Fruit fly (Drosophila melanogaster) whole organism, wandering third instar larva: ENCODE measurements around the gene CG13362.
A peak's percentile ranks its signal among the peaks of the same experiment; 100 is the strongest.

Experiments
- Abd-B ChIP-seq: fragments of >200 bp; optimal IDR thresholded peaks from 2 replicates; lab custom pipeline; 2017; ENCODE audit warnings: missing biosample characterization, missing genetic modification characterization
- CG9705 ChIP-seq: fragments of 200-800 bp; sonication (Bioruptor generic); optimal IDR thresholded peaks from 2 replicates; lab custom pipeline; 2018; ENCODE audit warnings: missing biosample characterization, mild to moderate bottlenecking, missing genetic modification characterization
- Dfd ChIP-seq: fragments of >200 bp; optimal IDR thresholded peaks from 2 replicates; lab custom pipeline; 2017; ENCODE audit warnings: missing biosample characterization, missing genetic modification characterization
- Hr78 ChIP-seq: fragments of >200 bp; optimal IDR thresholded peaks from 2 replicates; lab custom pipeline; 2017; ENCODE audit warnings: missing biosample characterization, missing genetic modification characterization
- Hr83 ChIP-seq: fragments of 200-300 bp; sonication (Bioruptor generic); optimal IDR thresholded peaks from 2 replicates; lab custom pipeline; 2016; ENCODE audit warnings: missing biosample characterization, mild to moderate bottlenecking, missing genetic modification characterization, moderate library complexity; ENCODE audit not compliant: poor library complexity, severe bottlenecking
- Jra ChIP-seq: sonication (Bioruptor generic); optimal IDR thresholded peaks from 2 replicates; lab custom pipeline; 2016; ENCODE audit warnings: missing biosample characterization, missing genetic modification characterization
- Mio ChIP-seq: sonication (Bioruptor generic); optimal IDR thresholded peaks from 2 replicates; lab custom pipeline; 2016; ENCODE audit warnings: missing biosample characterization, missing genetic modification characterization
- Myc ChIP-seq: fragments of >200 bp; optimal IDR thresholded peaks from 2 replicates; lab custom pipeline; 2017
- N ChIP-seq: fragments of >200 bp; optimal IDR thresholded peaks from 2 replicates; lab custom pipeline; 2018; ENCODE audit warnings: missing biosample characterization, missing external identifiers, missing genetic modification characterization
- Rel ChIP-seq, 2 experiments: fragments of 200-800 bp; sonication (Bioruptor generic) in 1 of 2; optimal IDR thresholded peaks; 2 replicates in 1 of 2; 3 replicates in 1 of 2; lab custom pipeline; 2016 to 2019; ENCODE audit warnings: mild to moderate bottlenecking in 2 of 2, missing biosample characterization in 2 of 2, missing genetic modification characterization in 2 of 2, moderate library complexity in 1 of 2
- Sp1 ChIP-seq: fragments of 200-800 bp; sonication (Bioruptor generic); optimal IDR thresholded peaks from 3 replicates; lab custom pipeline; 2019; ENCODE audit warnings: missing biosample characterization, mild to moderate bottlenecking, missing genetic modification characterization, moderate library complexity
- br ChIP-seq: fragments of 200-800 bp; sonication (Bioruptor generic); optimal IDR thresholded peaks from 2 replicates; lab custom pipeline; 2016; ENCODE audit warnings: missing biosample characterization, missing genetic modification characterization
- brk ChIP-seq: fragments of 200-800 bp; sonication (Bioruptor generic); optimal IDR thresholded peaks from 2 replicates; lab custom pipeline; 2016; ENCODE audit warnings: missing biosample characterization, mild to moderate bottlenecking, missing genetic modification characterization
- dmrt93B ChIP-seq: fragments of 200-800 bp; sonication (Bioruptor generic); optimal IDR thresholded peaks from 2 replicates; lab custom pipeline; 2018; ENCODE audit warnings: missing biosample characterization, mild to moderate bottlenecking, missing genetic modification characterization
- dsf ChIP-seq: sonication (Bioruptor generic); optimal IDR thresholded peaks from 2 replicates; lab custom pipeline; 2016; ENCODE audit warnings: missing biosample characterization, missing genetic modification characterization, borderline replicate concordance
- h ChIP-seq: fragments of 200-800 bp; sonication (Bioruptor generic); optimal IDR thresholded peaks from 3 replicates; lab custom pipeline; 2016; ENCODE audit warnings: missing biosample characterization, mild to moderate bottlenecking, missing genetic modification characterization
- pan ChIP-seq: fragments of >200 bp; optimal IDR thresholded peaks from 2 replicates; lab custom pipeline; 2017
- sage ChIP-seq: fragments of 200-800 bp; sonication (Bioruptor generic); optimal IDR thresholded peaks from 2 replicates; lab custom pipeline; 2016; ENCODE audit warnings: missing biosample characterization, mild to moderate bottlenecking, missing genetic modification characterization
- sv ChIP-seq: fragments of 200-800 bp; sonication (Bioruptor generic); optimal IDR thresholded peaks from 3 replicates; lab custom pipeline; 2016; ENCODE audit warnings: missing biosample characterization, missing genetic modification characterization
- tai ChIP-seq: sonication (Bioruptor generic); optimal IDR thresholded peaks from 2 replicates; lab custom pipeline; 2016; ENCODE audit warnings: missing biosample characterization, missing genetic modification characterization

Gene CG13362

DNA sequence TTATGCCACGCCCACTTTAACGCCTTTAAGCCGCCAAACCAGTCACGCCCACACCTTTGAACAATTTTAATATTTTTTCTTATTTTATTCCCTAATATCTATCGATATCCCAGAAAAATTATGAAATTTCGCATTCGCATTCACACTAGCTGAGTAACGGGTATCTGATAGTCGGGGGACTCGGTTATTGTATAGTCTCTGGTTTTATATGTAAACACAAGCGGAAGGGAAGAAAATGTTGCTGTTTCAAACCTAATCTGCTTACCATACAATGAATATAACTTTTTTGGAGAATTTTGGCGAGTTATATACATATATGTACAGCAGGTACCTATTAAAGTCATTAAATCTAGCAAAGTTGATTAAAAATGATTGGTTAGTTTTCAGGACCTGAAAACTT, 40.2 kb downstream of the CG13362 start:
- TF ChIP-seq Dfd (peak; percentile 76), CG9705 (GFP tag; lab: Kevin White, UChicago) (no peak)

DNA sequence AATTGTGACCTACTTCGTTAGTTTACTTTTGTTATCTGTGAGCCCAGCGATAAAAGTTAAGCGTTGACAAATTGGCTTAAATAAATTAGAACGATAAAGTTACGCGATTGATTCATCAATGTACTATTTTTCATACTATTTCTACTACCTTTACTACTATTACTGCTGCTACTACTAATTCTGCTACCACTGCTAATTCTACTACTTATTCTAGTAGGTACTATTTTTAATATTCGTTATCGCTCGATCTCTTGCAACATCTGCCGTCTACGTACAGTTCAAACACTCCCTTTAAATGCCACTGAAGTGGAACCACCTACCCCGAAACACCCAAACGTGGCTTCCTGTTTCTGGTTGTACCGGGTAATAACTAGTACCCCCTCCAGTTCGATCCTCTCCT, 41.6 kb downstream of the CG13362 start:
- TF ChIP-seq Jra (GFP tag; lab: Kevin White, UChicago) (no peak), Hr78 (no peak), brk (GFP tag; lab: Kevin White, UChicago) (no peak), sage (GFP tag; lab: Kevin White, UChicago) (no peak), sv (GFP tag; lab: Kevin White, UChicago) (no peak), Myc (lab: Kevin White, UChicago) (no peak), CG9705 (GFP tag; lab: Kevin White, UChicago) (no peak), Rel (GFP tag; optimal IDR thresholded peaks at IDR 0.05; lab: Kevin White, UChicago) (no peak), Rel (tag; optimal IDR thresholded peaks at IDR 0.05; lab: Kevin White, UChicago) (no peak)
- TF ChIP-seq, all 38 proteins: peak for 0

DNA sequence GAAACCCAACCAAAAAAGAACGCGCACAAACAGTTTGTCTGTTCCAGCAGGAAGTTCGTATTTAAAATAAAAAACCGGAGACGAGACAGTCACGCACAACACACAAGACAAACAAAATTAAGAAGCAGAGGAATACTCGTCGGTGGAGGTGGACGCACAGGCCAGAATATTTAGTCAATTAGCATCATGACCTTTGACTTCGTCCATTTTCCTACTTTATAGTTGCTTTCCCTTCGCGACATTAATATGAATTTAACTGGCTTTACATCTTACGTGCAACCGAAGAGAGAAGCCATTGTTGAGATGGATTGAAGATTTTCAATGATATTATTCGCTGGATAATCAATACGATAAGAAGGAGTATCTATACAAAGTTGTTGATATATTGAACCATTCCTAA, 48.6 kb downstream of the CG13362 start:
- TF ChIP-seq h (GFP tag; lab: Kevin White, UChicago) (no peak), Sp1 (GFP tag; lab: Kevin White, UChicago) (no peak), Hr83 (GFP tag; lab: Kevin White, UChicago) (no peak), N (GFP tag; lab: Kevin White, UChicago) (no peak), pan (lab: Kevin White, UChicago) (no peak), CG9705 (GFP tag; lab: Kevin White, UChicago) (no peak), tai (GFP tag; lab: Kevin White, UChicago) (no peak), dsf (no peak), Abd-B (GFP tag; lab: Kevin White, UChicago) (no peak), sage (GFP tag; lab: Kevin White, UChicago) (no peak), br (GFP tag; lab: Kevin White, UChicago) (no peak), dmrt93B (GFP tag; lab: Kevin White, UChicago) (no peak), Mio (GFP tag; lab: Kevin White, UChicago) (no peak), Hr78 (no peak)
